Worm (Caenorhabditis elegans) whole organism, mixed stage, embryonic: ENCODE measurements around the gene F18A11.3.
A peak's percentile ranks its signal among the peaks of the same experiment; 100 is the strongest.

Experiments
- ceh-43 ChIP-seq: fragments of 200-800 bp; sonication (Bioruptor generic); optimal IDR thresholded peaks from 2 replicates; lab custom pipeline; 2018; ENCODE audit warnings: mild to moderate bottlenecking, missing genetic modification characterization, moderate library complexity, missing compliant biosample characterization
- elt-1 ChIP-seq: sonication (generic microtip); optimal IDR thresholded peaks from 2 replicates; lab custom pipeline; 2017; ENCODE audit warnings: missing genetic modification characterization, mild to moderate bottlenecking, missing compliant biosample characterization, antibody characterized with exemption, moderate library complexity, borderline replicate concordance; ENCODE audit not compliant: insufficient read depth
- elt-3 ChIP-seq: fragments of 150-350 bp; optimal IDR thresholded peaks from 2 replicates; lab custom pipeline; 2014; ENCODE audit warnings: missing biosample characterization, missing genetic modification characterization
- flh-1 ChIP-seq: fragments of 200-800 bp; sonication (Bioruptor generic); optimal IDR thresholded peaks from 2 replicates; lab custom pipeline; 2018; ENCODE audit warnings: mild to moderate bottlenecking, missing genetic modification characterization, moderate library complexity, missing compliant biosample characterization
- lin-32 ChIP-seq: fragments of 200-800 bp; sonication (Bioruptor generic); optimal IDR thresholded peaks from 2 replicates; lab custom pipeline; 2018; ENCODE audit warnings: mild to moderate bottlenecking, missing genetic modification characterization, missing compliant biosample characterization
- mls-2 ChIP-seq: sonication (generic microtip); optimal IDR thresholded peaks from 2 replicates; lab custom pipeline; 2016; ENCODE audit warnings: mild to moderate bottlenecking, missing genetic modification characterization, moderate library complexity, missing compliant biosample characterization
- nhr-237 ChIP-seq: fragments of 150-350 bp; optimal IDR thresholded peaks from 2 replicates; lab custom pipeline; 2014; ENCODE audit warnings: missing biosample characterization, missing genetic modification characterization
- nhr-28 ChIP-seq: fragments of 150-350 bp; optimal IDR thresholded peaks from 2 replicates; lab custom pipeline; 2014; ENCODE audit warnings: missing biosample characterization, missing genetic modification characterization
- pha-4 ChIP-seq: fragments of 150-350 bp; optimal IDR thresholded peaks from 2 replicates; lab custom pipeline; 2018; ENCODE audit warnings: missing biosample characterization, missing genetic modification reagents, missing genetic modification characterization
- snpc-4 ChIP-seq: fragments of 150-350 bp; optimal IDR thresholded peaks from 2 replicates; lab custom pipeline; 2014; ENCODE audit warnings: missing biosample characterization, missing genetic modification characterization
- unc-39 ChIP-seq: fragments of 150-350 bp; optimal IDR thresholded peaks from 2 replicates; lab custom pipeline; 2014; ENCODE audit warnings: missing biosample characterization, missing genetic modification characterization
- ztf-11 ChIP-seq: fragments of 150-350 bp; optimal IDR thresholded peaks from 2 replicates; lab custom pipeline; 2014; ENCODE audit warnings: missing biosample characterization, missing genetic modification characterization

ce11 chrII:13083752-13084214, 47.1 kb upstream of the F18A11.3 start, which contains the start of the genes Y81G3A.1 and gcn-2:
- TF ChIP-seq unc-39 (tag; lab: Kevin White, UChicago): no peak
- TF ChIP-seq mls-2 (tag; lab: Kevin White, UChicago): no peak
- no peak for TF ChIP-seq ceh-43 (GFP tag; lab: Kevin White, UChicago)
- no peak for TF ChIP-seq elt-3 (tag; lab: Kevin White, UChicago)
- TF ChIP-seq pha-4 (tag; lab: Kevin White, UChicago): no peak
- TF ChIP-seq nhr-237 (tag; lab: Kevin White, UChicago): peak; percentile 56
- TF ChIP-seq flh-1 (GFP tag; lab: Kevin White, UChicago): no peak
- no peak for TF ChIP-seq lin-32
- no peak for TF ChIP-seq elt-1 (tag; lab: Kevin White, UChicago)
- no peak for TF ChIP-seq ztf-11 (tag; lab: Kevin White, UChicago)
- no peak for TF ChIP-seq snpc-4 (tag; lab: Kevin White, UChicago)
- no peak for TF ChIP-seq nhr-28
